Worm (Caenorhabditis elegans) whole organism, L2 larva: ENCODE results near the gene Y22D7AR.7.

Experiments used
- C34F6.9 ChIP-seq: fragments of 150-350 bp; optimal IDR thresholded peaks from 2 replicates; lab custom pipeline; 2014; ENCODE audit warnings: missing biosample characterization, missing genetic modification characterization
- F13H6.1 ChIP-seq: sonication (generic microtip); optimal IDR thresholded peaks from 2 replicates; lab custom pipeline; 2016; ENCODE audit warnings: missing genetic modification characterization, missing compliant biosample characterization
- Y55F3AM.14 ChIP-seq: fragments of 200-800 bp; sonication (Bioruptor generic); optimal IDR thresholded peaks from 2 replicates; lab custom pipeline; 2018; ENCODE audit warnings: mild to moderate bottlenecking, missing genetic modification characterization, missing compliant biosample characterization
- alr-1 ChIP-seq: fragments of 150-350 bp; optimal IDR thresholded peaks from 2 replicates; lab custom pipeline; 2014; ENCODE audit warnings: missing biosample characterization, missing genetic modification characterization
- aly-2 ChIP-seq: fragments of 150-350 bp; optimal IDR thresholded peaks from 2 replicates; lab custom pipeline; 2014; ENCODE audit warnings: missing biosample characterization, missing genetic modification characterization
- ceh-16 ChIP-seq: fragments of 150-350 bp; optimal IDR thresholded peaks from 2 replicates; lab custom pipeline; 2014; ENCODE audit warnings: missing biosample characterization, missing genetic modification characterization
- ceh-82 ChIP-seq: fragments of 150-350 bp; optimal IDR thresholded peaks from 2 replicates; lab custom pipeline; 2014; ENCODE audit warnings: missing biosample characterization, missing genetic modification characterization
- crh-2 ChIP-seq: sonication (generic microtip); optimal IDR thresholded peaks from 2 replicates; lab custom pipeline; 2017; ENCODE audit warnings: missing biosample characterization, missing genetic modification characterization
- egl-27 ChIP-seq: sonication (generic microtip); optimal IDR thresholded peaks from 3 replicates; lab custom pipeline; 2017; ENCODE audit warnings: missing biosample characterization, missing genetic modification reagents, missing genetic modification characterization
- elt-1 ChIP-seq: fragments of 150-350 bp; optimal IDR thresholded peaks from 2 replicates; lab custom pipeline; 2014; ENCODE audit warnings: missing biosample characterization, missing genetic modification characterization
- elt-3 ChIP-seq: sonication (generic microtip); optimal IDR thresholded peaks from 2 replicates; lab custom pipeline; 2017; ENCODE audit warnings: missing biosample characterization, missing genetic modification characterization
- fos-1 ChIP-seq: fragments of 150-350 bp; optimal IDR thresholded peaks from 2 replicates; lab custom pipeline; 2014; ENCODE audit warnings: missing biosample characterization, missing genetic modification characterization
- lin-11 ChIP-seq: fragments of 150-350 bp; sonication (generic microtip); optimal IDR thresholded peaks from 2 replicates; lab custom pipeline; 2014; ENCODE audit warnings: missing biosample characterization, missing genetic modification characterization, inconsistent platforms, mixed read lengths
- lsy-2 ChIP-seq, 2 experiments: fragments of 150-350 bp in 1 of 2; sonication (generic microtip) in 1 of 2; optimal IDR thresholded peaks; 2 replicates each; lab custom pipeline; 2014 to 2017; ENCODE audit warnings: missing biosample characterization in 2 of 2, missing genetic modification characterization in 2 of 2
- mbf-1 ChIP-seq: sonication (generic microtip); optimal IDR thresholded peaks from 2 replicates; lab custom pipeline; 2017; ENCODE audit warnings: missing biosample characterization, missing genetic modification characterization
- mdl-1 ChIP-seq, 2 experiments: fragments of 150-350 bp in 1 of 2; sonication (generic microtip) in 1 of 2; optimal IDR thresholded peaks; 2 replicates each; lab custom pipeline; 2017; ENCODE audit warnings: missing biosample characterization in 2 of 2, missing genetic modification characterization in 2 of 2
- nhr-10 ChIP-seq: sonication (generic microtip); optimal IDR thresholded peaks from 2 replicates; lab custom pipeline; 2017; ENCODE audit warnings: missing biosample characterization, missing genetic modification characterization
- nhr-11 ChIP-seq: fragments of 150-350 bp; optimal IDR thresholded peaks from 2 replicates; lab custom pipeline; 2014; ENCODE audit warnings: missing biosample characterization, missing genetic modification characterization
- nhr-12 ChIP-seq: fragments of 150-350 bp; optimal IDR thresholded peaks from 2 replicates; lab custom pipeline; 2014; ENCODE audit warnings: missing biosample characterization, missing genetic modification characterization
- nhr-129 ChIP-seq: fragments of 150-350 bp; optimal IDR thresholded peaks from 2 replicates; lab custom pipeline; 2014; ENCODE audit warnings: missing biosample characterization, missing genetic modification characterization
- nhr-23 ChIP-seq: fragments of 150-350 bp; optimal IDR thresholded peaks from 2 replicates; lab custom pipeline; 2014; ENCODE audit warnings: missing biosample characterization, missing genetic modification reagents, missing genetic modification characterization
- nhr-25 ChIP-seq: fragments of 150-350 bp; sonication (generic microtip); optimal IDR thresholded peaks from 3 replicates; lab custom pipeline; 2014; ENCODE audit warnings: missing biosample characterization, missing genetic modification characterization
- nhr-6 ChIP-seq: fragments of 150-350 bp; optimal IDR thresholded peaks from 2 replicates; lab custom pipeline; 2014; ENCODE audit warnings: missing biosample characterization, missing genetic modification characterization
- nhr-77 ChIP-seq: fragments of 150-350 bp; optimal IDR thresholded peaks from 2 replicates; lab custom pipeline; 2014; ENCODE audit warnings: missing biosample characterization, missing genetic modification characterization
- peb-1 ChIP-seq: fragments of 150-350 bp; optimal IDR thresholded peaks from 2 replicates; lab custom pipeline; 2014; ENCODE audit warnings: missing biosample characterization, missing genetic modification characterization
- sem-4 ChIP-seq: fragments of 150-350 bp; optimal IDR thresholded peaks from 2 replicates; lab custom pipeline; 2014; ENCODE audit warnings: missing biosample characterization, missing genetic modification reagents, missing genetic modification characterization
- skn-1 ChIP-seq: sonication (generic microtip); optimal IDR thresholded peaks from 2 replicates; lab custom pipeline; 2017; ENCODE audit warnings: missing biosample characterization, missing genetic modification characterization
- sma-3 ChIP-seq: sonication (generic microtip); optimal IDR thresholded peaks from 2 replicates; lab custom pipeline; 2016; ENCODE audit warnings: missing genetic modification reagents, missing genetic modification characterization, missing compliant biosample characterization
- sma-9 ChIP-seq, 2 experiments: fragments of 150-350 bp in 1 of 2; sonication (generic microtip) in 1 of 2; optimal IDR thresholded peaks; 2 replicates each; lab custom pipeline; 2014 to 2016; ENCODE audit warnings: missing genetic modification characterization in 2 of 2, mild to moderate bottlenecking in 1 of 2, missing biosample characterization in 1 of 2, missing compliant biosample characterization in 1 of 2, missing genetic modification reagents in 1 of 2, moderate library complexity in 1 of 2
- snpc-4 ChIP-seq: fragments of 150-350 bp; optimal IDR thresholded peaks from 2 replicates; lab custom pipeline; 2014; ENCODE audit warnings: missing biosample characterization, missing genetic modification characterization
- unc-39 ChIP-seq: fragments of 150-350 bp; optimal IDR thresholded peaks from 2 replicates; lab custom pipeline; 2014; ENCODE audit warnings: missing biosample characterization, missing genetic modification characterization
- zag-1 ChIP-seq: fragments of 150-350 bp; optimal IDR thresholded peaks from 2 replicates; lab custom pipeline; 2014; ENCODE audit warnings: missing biosample characterization, missing genetic modification characterization
- ztf-1 ChIP-seq: fragments of 200-800 bp; sonication (Bioruptor generic); conservative IDR thresholded peaks from 2 replicates; pipeline ENCODE4 v1.3.6; 2022; ENCODE audit warnings: missing genetic modification characterization, missing compliant biosample characterization
- ztf-11 ChIP-seq: sonication (generic microtip); optimal IDR thresholded peaks from 2 replicates; lab custom pipeline; 2017; ENCODE audit warnings: missing biosample characterization, missing genetic modification characterization
- ztf-4 ChIP-seq: fragments of 150-350 bp; optimal IDR thresholded peaks from 2 replicates; lab custom pipeline; 2014; ENCODE audit warnings: missing biosample characterization, missing genetic modification characterization

Gene Y22D7AR.7

ce11 chrIII:1702337-1702736 is 14.4 kb upstream of the Y22D7AR.7 start, which contains the start of gene spex-3:
Gene spex-3 (minus strand): TSS chrIII:1702437.
- TF ChIP-seq mbf-1 (tag; lab: Kevin White, UChicago) (no peak), nhr-77 (no peak), ceh-16 (tag; lab: Kevin White, UChicago) (no peak), elt-3 (tag; lab: Kevin White, UChicago) (no peak), elt-1 (tag; lab: Kevin White, UChicago) (no peak), nhr-11 (tag; lab: Kevin White, UChicago) (no peak), aly-2 (tag; lab: Kevin White, UChicago) (no peak), nhr-6 (tag; lab: Kevin White, UChicago) (no peak), peb-1 (tag; lab: Kevin White, UChicago) (no peak)

ce11 chrIII:1698842-1699241 is 10.9 kb upstream of the Y22D7AR.7 start, which contains the start of gene fbxa-74:
Gene fbxa-74 (minus strand): TSS chrIII:1698986.
- no peak for TF ChIP-seq nhr-23
- peak; percentile 67 for TF ChIP-seq fos-1 (tag; lab: Kevin White, UChicago)

DNA sequence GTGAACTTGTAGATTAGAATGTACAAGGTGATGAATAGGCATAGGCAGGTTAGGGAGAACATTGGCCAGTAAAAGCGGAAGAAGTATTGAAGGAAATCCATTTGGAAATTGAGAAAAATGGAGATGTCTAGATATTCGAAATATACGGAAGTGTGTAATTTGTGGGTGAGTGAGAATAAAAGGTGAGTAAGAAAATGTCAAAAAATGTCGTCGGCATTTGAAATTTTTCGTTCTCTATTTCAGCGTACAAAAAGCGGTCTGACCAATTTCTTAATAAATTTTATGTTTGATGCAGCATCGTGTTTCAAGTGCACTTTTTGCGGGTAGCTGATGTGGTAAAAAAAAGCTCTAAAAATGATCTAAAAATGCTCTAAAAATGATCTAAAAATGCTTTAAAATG is 7.1 kb upstream of the Y22D7AR.7 start, which contains the start of gene srd-64:
Gene srd-64, minus strand, starts transcription at position 101 of the 400 bp plus-strand sequence.
- no peak for TF ChIP-seq ceh-82 (tag; lab: Kevin White, UChicago)
- TF ChIP-seq ztf-1 (GFP tag; lab: Robert Waterston, UW): no peak
- no peak for TF ChIP-seq alr-1 (tag; lab: Kevin White, UChicago)
- no peak for TF ChIP-seq snpc-4 (tag; lab: Kevin White, UChicago)
- TF ChIP-seq nhr-77: no peak
- TF ChIP-seq lin-11 (tag; lab: Kevin White, UChicago): no peak
- TF ChIP-seq crh-2 (tag; lab: Kevin White, UChicago): no peak
- TF ChIP-seq ztf-11: no peak
- TF ChIP-seq sma-3: no peak
- TF ChIP-seq, all 48 proteins: peak for 0

ce11 chrIII:1689927-1690326 is 2.0 kb upstream of the Y22D7AR.7 start, which contains the start of gene Y22D7AR.14:
Gene Y22D7AR.14 (minus strand): TSS chrIII:1690027.
- TF ChIP-seq nhr-10: no peak
- TF ChIP-seq egl-27 (tag; lab: Kevin White, UChicago): no peak
- no peak for TF ChIP-seq elt-1 (tag; lab: Kevin White, UChicago)
- TF ChIP-seq crh-2 (tag; lab: Kevin White, UChicago): no peak
- no peak for TF ChIP-seq lin-11 (tag; lab: Kevin White, UChicago)
- no peak for TF ChIP-seq fos-1 (tag; lab: Kevin White, UChicago)
- no peak for TF ChIP-seq snpc-4 (tag; lab: Kevin White, UChicago)
- no peak for TF ChIP-seq lsy-2 (tag; optimal IDR thresholded peaks at IDR 0.05; lab: Kevin White, UChicago)
- no peak for TF ChIP-seq nhr-129 (tag; lab: Kevin White, UChicago)
- TF ChIP-seq nhr-12 (tag; lab: Kevin White, UChicago): no peak
- no peak for TF ChIP-seq Y55F3AM.14 (GFP tag; lab: Kevin White, UChicago)
- no peak for TF ChIP-seq ztf-11
- TF ChIP-seq sma-3: no peak
- no peak for TF ChIP-seq nhr-25 (tag; lab: Kevin White, UChicago)
- TF ChIP-seq F13H6.1 (tag; lab: Kevin White, UChicago): no peak
- no peak for TF ChIP-seq skn-1 (tag; lab: Kevin White, UChicago)

DNA sequence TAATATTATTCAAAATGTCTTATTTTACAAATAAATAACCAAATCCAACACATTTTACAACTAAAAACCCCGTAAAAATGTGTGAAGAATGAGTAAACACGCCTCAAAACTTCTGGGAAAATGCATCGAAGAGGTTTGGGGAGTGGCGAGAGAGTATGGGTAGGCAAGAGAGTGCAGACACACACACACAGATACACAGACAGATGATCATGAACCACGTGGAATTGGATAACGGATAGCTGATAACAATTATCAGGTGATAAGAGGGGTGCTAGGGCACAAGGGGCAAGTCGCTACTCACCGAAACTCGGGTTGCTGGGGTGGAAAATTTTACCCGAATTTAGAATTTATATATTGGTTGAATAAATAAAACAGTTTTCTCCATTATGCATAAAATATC is 5.6 kb downstream of the Y22D7AR.7 start:
- peak; percentile 74 for TF ChIP-seq sma-9 (GFP tag; optimal IDR thresholded peaks at IDR 0.05; lab: Kevin White, UChicago)
- TF ChIP-seq sma-9 (tag; optimal IDR thresholded peaks at IDR 0.05; lab: Kevin White, UChicago): no peak
- TF ChIP-seq nhr-129 (tag; lab: Kevin White, UChicago): peak; percentile 70
- TF ChIP-seq sem-4 (tag; lab: Kevin White, UChicago): no peak
- no peak for TF ChIP-seq sma-3
- no peak for TF ChIP-seq peb-1 (tag; lab: Kevin White, UChicago)
- no peak for TF ChIP-seq zag-1 (tag; lab: Kevin White, UChicago)
- TF ChIP-seq ztf-4 (tag; lab: Kevin White, UChicago): peak; percentile 22
- no peak for TF ChIP-seq unc-39 (tag; lab: Kevin White, UChicago)
- peak; percentile 19 for TF ChIP-seq lin-11 (tag; lab: Kevin White, UChicago)
- peak; percentile 37 for TF ChIP-seq F13H6.1 (tag; lab: Kevin White, UChicago)
- TF ChIP-seq ceh-82 (tag; lab: Kevin White, UChicago): no peak
- TF ChIP-seq mdl-1 (tag; optimal IDR thresholded peaks at IDR 0.05; lab: Kevin White, UChicago): peak; percentile 1 to 38
- TF ChIP-seq C34F6.9 (tag; lab: Kevin White, UChicago): peak; percentile 37
